Fruit fly (Drosophila melanogaster): ENCODE data around the gene CG5567.
A peak's percentile ranks its signal among the peaks of the same experiment; 100 is the strongest.

The CG5567 gene

DNA sequence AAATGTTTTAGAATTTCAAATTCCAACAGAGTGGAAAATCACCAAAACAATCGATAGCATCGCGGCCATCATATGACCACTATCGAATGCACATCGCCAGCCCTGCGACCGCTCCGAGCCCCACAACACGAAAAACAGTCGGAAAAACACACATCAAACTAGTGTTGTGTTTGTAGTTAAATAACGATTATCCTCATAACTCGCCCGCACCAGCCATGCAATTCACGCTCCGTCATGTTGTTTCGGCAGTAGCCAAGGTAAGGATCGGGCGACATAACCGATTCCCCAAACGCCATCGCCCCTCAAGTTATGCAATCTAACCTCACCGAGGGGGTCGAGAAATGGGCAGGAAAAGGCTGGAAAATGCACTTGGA lies 3.6 kb upstream of the CG5567 start (continued):
- no peak for TF ChIP-seq CG4854 (GFP tag; optimal IDR thresholded peaks at IDR 0.05)
- no peak for TF ChIP-seq tup (GFP tag; optimal IDR thresholded peaks at IDR 0.05)
- TF ChIP-seq pum (GFP tag; optimal IDR thresholded peaks at IDR 0.05), result no peak
- no peak for TF ChIP-seq CG3995 (GFP tag; optimal IDR thresholded peaks at IDR 0.05)
- TF ChIP-seq dan (GFP tag; IDR thresholded peaks at IDR 0.05), result no peak
- no peak for TF ChIP-seq cwo (GFP tag; optimal IDR thresholded peaks at IDR 0.05)
- TF ChIP-seq D19A (tag; optimal IDR thresholded peaks at IDR 0.05), result no peak
- no peak for TF ChIP-seq abd-A (tag; optimal IDR thresholded peaks at IDR 0.05)
- TF ChIP-seq dmrt99B (tag; optimal IDR thresholded peaks at IDR 0.05), result no peak
- no peak for TF ChIP-seq Camta (GFP tag; optimal IDR thresholded peaks at IDR 0.05)
- TF ChIP-seq CG9817 (tag; optimal IDR thresholded peaks at IDR 0.05), result no peak
- peak; percentile 30 for TF ChIP-seq Dp (GFP tag; optimal IDR thresholded peaks at IDR 0.05)
- TF ChIP-seq CG1647 (GFP tag; optimal IDR thresholded peaks at IDR 0.05), result no peak
- TF ChIP-seq Bdp1 (GFP tag; optimal IDR thresholded peaks at IDR 0.05), result no peak
- no peak for TF ChIP-seq Atf6 (GFP tag; IDR thresholded peaks at IDR 0.05)
- TF ChIP-seq zen2 (GFP tag; IDR thresholded peaks at IDR 0.05; ENCODE audit: partially characterized antibody), result peak; percentile 65
- TF ChIP-seq aop (GFP tag; IDR thresholded peaks at IDR 0.05), result no peak
- TF ChIP-seq Hr3 (GFP tag; optimal IDR thresholded peaks at IDR 0.05), result no peak
- no peak for TF ChIP-seq org-1 (GFP tag; optimal IDR thresholded peaks at IDR 0.05)
- TF ChIP-seq twi (tag; optimal IDR thresholded peaks at IDR 0.05), result no peak
- TF ChIP-seq cas (GFP tag; IDR thresholded peaks at IDR 0.05), result no peak
- no peak for TF ChIP-seq ERR (GFP tag; optimal IDR thresholded peaks at IDR 0.05)
- no peak for TF ChIP-seq CG9609 (GFP tag; optimal IDR thresholded peaks at IDR 0.05)
- TF ChIP-seq CG9876 (GFP tag; optimal IDR thresholded peaks at IDR 0.05), result no peak
- TF ChIP-seq Meics (GFP tag; optimal IDR thresholded peaks at IDR 0.05), result no peak
- no peak for TF ChIP-seq pb (GFP tag; optimal IDR thresholded peaks at IDR 0.05)
- TF ChIP-seq CG14860 (GFP tag; IDR thresholded peaks at IDR 0.05; ENCODE audit: partially characterized antibody), result peak; percentile 29; the same call in 1 of the 3 replicates
- TF ChIP-seq bbx (GFP tag; IDR thresholded peaks at IDR 0.05; ENCODE audit: partially characterized antibody), result peak; percentile 85
- TF ChIP-seq insv (GFP tag; optimal IDR thresholded peaks at IDR 0.05), result no peak
- no peak for TF ChIP-seq Ssrp (tag; optimal IDR thresholded peaks at IDR 0.05)
- no peak for TF ChIP-seq az2 (GFP tag; optimal IDR thresholded peaks at IDR 0.05)
- TF ChIP-seq pan (optimal IDR thresholded peaks at IDR 0.05), result no peak
- no peak for TF ChIP-seq pan (GFP tag; optimal IDR thresholded peaks at IDR 0.05 in 1 of 2, IDR thresholded peaks at IDR 0.05 in 1 of 2)
- TF ChIP-seq eyg (GFP tag; optimal IDR thresholded peaks at IDR 0.05), result no peak
- no peak for TF ChIP-seq ara (GFP tag; IDR thresholded peaks at IDR 0.05)
- no peak for TF ChIP-seq CG10321 (GFP tag; IDR thresholded peaks at IDR 0.05)
- TF ChIP-seq hth (optimal IDR thresholded peaks at IDR 0.05), result no peak
- no peak for TF ChIP-seq Dip2 (GFP tag; IDR thresholded peaks at IDR 0.05)
- no peak for TF ChIP-seq CG11723 (GFP tag; optimal IDR thresholded peaks at IDR 0.05)
- TF ChIP-seq C15 (GFP tag; IDR thresholded peaks at IDR 0.05), result no peak
- TF ChIP-seq knrl (GFP tag; IDR thresholded peaks at IDR 0.05; ENCODE audit: partially characterized antibody), result peak; percentile 61; the same call in 2 of the 3 replicates
- no peak for TF ChIP-seq Mad (GFP tag; optimal IDR thresholded peaks at IDR 0.05)
- no peak for TF ChIP-seq tll (GFP tag; optimal IDR thresholded peaks at IDR 0.05)
- no peak for TF ChIP-seq CG3163 (GFP tag; optimal IDR thresholded peaks at IDR 0.05)
- no peak for TF ChIP-seq CG8089 (GFP tag; optimal IDR thresholded peaks at IDR 0.05)
- peak; percentile 16 for TF ChIP-seq zfh2 (GFP tag; optimal IDR thresholded peaks at IDR 0.05)
- 0 out of 2 replicates have a peak, but pooled peaks have one; percentile 11 for TF ChIP-seq CG11247 (GFP tag; IDR thresholded peaks at IDR 0.05)
- no peak for TF ChIP-seq pnt (GFP tag; optimal IDR thresholded peaks at IDR 0.05)
- peak; percentile 67 for TF ChIP-seq row (GFP tag; IDR thresholded peaks at IDR 0.05)
- TF ChIP-seq Side (GFP tag; optimal IDR thresholded peaks at IDR 0.05), result no peak
- TF ChIP-seq Usf (GFP tag; optimal IDR thresholded peaks at IDR 0.05), result no peak
- TF ChIP-seq CG1529 (GFP tag; optimal IDR thresholded peaks at IDR 0.05), result no peak
- TF ChIP-seq CG6254 (GFP tag; optimal IDR thresholded peaks at IDR 0.05), result no peak
